Fruit fly (Drosophila melanogaster) whole organism, embryonic: ENCODE results near the gene CG9316.

Experiments
- B-H2 ChIP-seq: fragments of 200-800 bp; sonication (Bioruptor generic); optimal IDR thresholded peaks from 2 replicates; lab custom pipeline; 2018; ENCODE audit warnings: missing biosample characterization, mild to moderate bottlenecking, missing genetic modification characterization
- Blimp-1 ChIP-seq: fragments of 200-800 bp; sonication (Bioruptor generic); optimal IDR thresholded peaks from 3 replicates; lab custom pipeline; 2018; ENCODE audit warnings: missing biosample characterization, missing genetic modification characterization, mild to moderate bottlenecking, moderate library complexity, missing genetic modification reagents
- CG11560 ChIP-seq: fragments of 200-800 bp; sonication (Bioruptor generic); IDR thresholded peaks from 3 replicates; pipeline ENCODE4 v1.3.6; 2022; ENCODE audit warnings: missing biosample characterization, missing genetic modification characterization
- CG12219 ChIP-seq: fragments of 200-800 bp; sonication (Bioruptor generic); optimal IDR thresholded peaks from 3 replicates; lab custom pipeline; 2018; ENCODE audit warnings: missing biosample characterization, mild to moderate bottlenecking, missing genetic modification characterization
- CG14667 ChIP-seq: fragments of 200-800 bp; sonication (Bioruptor generic); IDR thresholded peaks from 2 replicates; pipeline ENCODE4 v1.3.6; 2022; ENCODE audit warnings: missing biosample characterization, missing genetic modification characterization
- CG1603 ChIP-seq: fragments of 200-800 bp; sonication (Bioruptor generic); optimal IDR thresholded peaks from 2 replicates; lab custom pipeline; 2019; ENCODE audit warnings: missing biosample characterization, mild to moderate bottlenecking, missing genetic modification characterization, moderate library complexity
- CG17328 ChIP-seq: fragments of 200-800 bp; sonication (Bioruptor generic); IDR thresholded peaks from 2 replicates; pipeline ENCODE4 v1.3.6; 2022; ENCODE audit warnings: missing biosample characterization, missing genetic modification characterization
- CG17359 ChIP-seq: fragments of 200-800 bp; sonication (Bioruptor generic); optimal IDR thresholded peaks from 3 replicates; lab custom pipeline; 2018; ENCODE audit warnings: missing biosample characterization, mild to moderate bottlenecking, missing genetic modification characterization, moderate library complexity
- CG17568 ChIP-seq: fragments of 200-800 bp; sonication (Bioruptor generic); optimal IDR thresholded peaks from 2 replicates; lab custom pipeline; 2018; ENCODE audit warnings: missing biosample characterization, mild to moderate bottlenecking, missing genetic modification characterization, moderate library complexity
- CG17912 ChIP-seq: fragments of 200-800 bp; sonication (Bioruptor generic); optimal IDR thresholded peaks from 2 replicates; lab custom pipeline; 2018; ENCODE audit warnings: missing biosample characterization, mild to moderate bottlenecking, missing genetic modification characterization
- CG6813 ChIP-seq: fragments of 200-800 bp; sonication (Bioruptor generic); optimal IDR thresholded peaks from 2 replicates; lab custom pipeline; 2017; ENCODE audit warnings: missing biosample characterization, missing genetic modification characterization, mild to moderate bottlenecking, moderate library complexity, missing genetic modification reagents
- CG7357 ChIP-seq: fragments of 200-800 bp; sonication (Bioruptor generic); IDR thresholded peaks from 3 replicates; pipeline ENCODE4 v1.3.6; 2022; ENCODE audit warnings: missing biosample characterization, missing genetic modification characterization
- CG7786 ChIP-seq: fragments of 200-800 bp; sonication (Bioruptor generic); optimal IDR thresholded peaks from 2 replicates; lab custom pipeline; 2016; ENCODE audit warnings: missing biosample characterization, missing genetic modification characterization
- CG7963 ChIP-seq: fragments of 200-800 bp; sonication (Bioruptor generic); IDR thresholded peaks from 3 replicates; pipeline ENCODE4 v1.3.6; 2022; ENCODE audit warnings: missing biosample characterization, missing genetic modification characterization; ENCODE audit not compliant: partially characterized antibody
- CG8359 ChIP-seq: fragments of 200-800 bp; sonication (Bioruptor generic); optimal IDR thresholded peaks from 2 replicates; lab custom pipeline; 2017; ENCODE audit warnings: missing biosample characterization, mild to moderate bottlenecking, missing genetic modification characterization, borderline replicate concordance
- CG8388 ChIP-seq: fragments of 200-800 bp; sonication (Bioruptor generic); optimal IDR thresholded peaks from 2 replicates; lab custom pipeline; 2019; ENCODE audit warnings: missing biosample characterization, mild to moderate bottlenecking, missing genetic modification characterization, moderate library complexity
- CG9437 ChIP-seq: fragments of 200-800 bp; sonication (Bioruptor generic); optimal IDR thresholded peaks from 2 replicates; lab custom pipeline; 2018; ENCODE audit warnings: missing biosample characterization, mild to moderate bottlenecking, missing genetic modification characterization
- CG9609 ChIP-seq: fragments of 200-800 bp; sonication (Bioruptor generic); optimal IDR thresholded peaks from 3 replicates; lab custom pipeline; 2016; ENCODE audit warnings: missing biosample characterization, missing genetic modification characterization
- CHES-1-like ChIP-seq: fragments of 200-800 bp; sonication (Bioruptor generic); optimal IDR thresholded peaks from 2 replicates; lab custom pipeline; 2016; ENCODE audit warnings: missing biosample characterization, missing genetic modification characterization
- CkIIα-i1 ChIP-seq: fragments of 200-800 bp; sonication (Bioruptor generic); IDR thresholded peaks from 2 replicates; pipeline ENCODE4 v1.3.6; 2022; ENCODE audit warnings: missing biosample characterization, missing genetic modification characterization
- Deaf1 ChIP-seq: fragments of 200-800 bp; optimal IDR thresholded peaks from 3 replicates; lab custom pipeline; 2019; ENCODE audit warnings: missing biosample characterization, mild to moderate bottlenecking, missing genetic modification characterization, moderate library complexity
- Dp ChIP-seq: fragments of 200-800 bp; sonication (Bioruptor generic); optimal IDR thresholded peaks from 2 replicates; lab custom pipeline; 2018; ENCODE audit warnings: missing biosample characterization, mild to moderate bottlenecking, missing genetic modification characterization, moderate library complexity
- Eip74EF ChIP-seq, 2 experiments: fragments of 200-800 bp in 1 of 2; fragments of >200 bp in 1 of 2; sonication (Bioruptor generic) in 1 of 2; optimal IDR thresholded peaks; 2 replicates each; lab custom pipeline; 2017 to 2019; ENCODE audit warnings: missing biosample characterization in 2 of 2, missing genetic modification characterization in 2 of 2, mild to moderate bottlenecking in 1 of 2, moderate library complexity in 1 of 2
- Hand ChIP-seq: fragments of 200-800 bp; sonication (Bioruptor generic); optimal IDR thresholded peaks from 2 replicates; lab custom pipeline; 2017; ENCODE audit warnings: mild to moderate bottlenecking, missing biosample characterization, missing genetic modification reagents, missing genetic modification characterization
- Hsf ChIP-seq: fragments of 200-800 bp; sonication (Bioruptor generic); optimal IDR thresholded peaks from 3 replicates; lab custom pipeline; 2016; ENCODE audit warnings: missing biosample characterization, missing genetic modification characterization
- Lhr ChIP-seq: fragments of 200-800 bp; sonication (Bioruptor generic); optimal IDR thresholded peaks from 3 replicates; lab custom pipeline; 2017; ENCODE audit warnings: mild to moderate bottlenecking, missing biosample characterization, missing genetic modification reagents, missing genetic modification characterization
- MESR4 ChIP-seq: fragments of 200-800 bp; sonication (Bioruptor generic); optimal IDR thresholded peaks from 2 replicates; lab custom pipeline; 2018; ENCODE audit warnings: missing biosample characterization, mild to moderate bottlenecking, missing genetic modification characterization, moderate library complexity
- Max ChIP-seq: fragments of 200-800 bp; sonication (Bioruptor generic); optimal IDR thresholded peaks from 2 replicates; lab custom pipeline; 2016; ENCODE audit warnings: missing biosample characterization, mild to moderate bottlenecking, missing genetic modification characterization
- NfI ChIP-seq: fragments of 200-800 bp; sonication (Bioruptor generic); optimal IDR thresholded peaks from 3 replicates; lab custom pipeline; 2018; ENCODE audit warnings: missing biosample characterization, mild to moderate bottlenecking, missing genetic modification characterization, moderate library complexity
- PHDP ChIP-seq: fragments of 200-800 bp; sonication (Bioruptor generic); optimal IDR thresholded peaks from 3 replicates; lab custom pipeline; 2018; ENCODE audit warnings: missing biosample characterization, mild to moderate bottlenecking, missing genetic modification characterization, moderate library complexity
- aop ChIP-seq: fragments of 200-800 bp; sonication (Bioruptor generic); IDR thresholded peaks from 2 replicates; pipeline ENCODE4 v1.3.6; 2022; ENCODE audit warnings: missing biosample characterization, missing genetic modification characterization
- ara ChIP-seq: fragments of 200-800 bp; sonication (Bioruptor generic); IDR thresholded peaks from 2 replicates; pipeline ENCODE4 v1.3.6; 2022; ENCODE audit warnings: missing biosample characterization, missing genetic modification characterization
- ato ChIP-seq: fragments of 200-800 bp; sonication (Bioruptor generic); IDR thresholded peaks from 2 replicates; pipeline ENCODE4 v1.3.6; 2022; ENCODE audit warnings: missing biosample characterization, missing genetic modification characterization; ENCODE audit not compliant: partially characterized antibody
- br ChIP-seq: fragments of >200 bp; optimal IDR thresholded peaks from 2 replicates; lab custom pipeline; 2017
- da ChIP-seq: fragments of 200-800 bp; sonication (Bioruptor generic); optimal IDR thresholded peaks from 2 replicates; lab custom pipeline; 2016; ENCODE audit warnings: missing biosample characterization, missing genetic modification characterization
- danr ChIP-seq: fragments of 200-800 bp; sonication (Bioruptor generic); IDR thresholded peaks from 2 replicates; pipeline ENCODE4 v1.3.6; 2022; ENCODE audit warnings: missing biosample characterization, missing genetic modification characterization
- gem ChIP-seq: fragments of 200-800 bp; sonication (Bioruptor generic); optimal IDR thresholded peaks from 2 replicates; lab custom pipeline; 2019; ENCODE audit warnings: missing biosample characterization, mild to moderate bottlenecking, missing genetic modification characterization, moderate library complexity
- lab ChIP-seq: fragments of 200-800 bp; sonication (Bioruptor generic); optimal IDR thresholded peaks from 3 replicates; lab custom pipeline; 2017; ENCODE audit warnings: missing biosample characterization, missing genetic modification characterization, mild to moderate bottlenecking, moderate library complexity, missing genetic modification reagents
- luna ChIP-seq: fragments of 200-800 bp; sonication (Bioruptor generic); optimal IDR thresholded peaks from 2 replicates; lab custom pipeline; 2016; ENCODE audit warnings: missing biosample characterization, missing genetic modification characterization
- maf-S ChIP-seq: fragments of 200-800 bp; sonication (Bioruptor generic); optimal IDR thresholded peaks from 2 replicates; lab custom pipeline; 2016; ENCODE audit warnings: missing biosample characterization, missing genetic modification characterization
- nmo ChIP-seq: fragments of 200-800 bp; sonication (Bioruptor generic); optimal IDR thresholded peaks from 2 replicates; lab custom pipeline; 2018; ENCODE audit warnings: missing biosample characterization, mild to moderate bottlenecking, missing genetic modification characterization, moderate library complexity
- oc ChIP-seq: fragments of 200-800 bp; sonication (Bioruptor generic); optimal IDR thresholded peaks from 2 replicates; lab custom pipeline; 2018; ENCODE audit warnings: missing biosample characterization, mild to moderate bottlenecking, missing genetic modification characterization, moderate library complexity
- sc ChIP-seq, 3 experiments: fragments of >200 bp in 2 of 3; fragments of 200-800 bp in 1 of 3; sonication (Bioruptor generic) in 1 of 3; optimal IDR thresholded peaks; 2 replicates in 2 of 3; 3 replicates in 1 of 3; lab custom pipeline; 2017; ENCODE audit warnings: mild to moderate bottlenecking in 1 of 3, missing biosample characterization in 1 of 3, missing genetic modification characterization in 1 of 3, missing genetic modification reagents in 1 of 3
- sim ChIP-seq: fragments of 200-800 bp; sonication (Bioruptor generic); IDR thresholded peaks from 2 replicates; pipeline ENCODE4 v1.3.6; 2022; ENCODE audit warnings: missing biosample characterization, missing genetic modification characterization
- sr ChIP-seq: fragments of 200-800 bp; sonication (Bioruptor generic); IDR thresholded peaks from 3 replicates; pipeline ENCODE4 v1.3.6; 2022; ENCODE audit warnings: missing biosample characterization, missing genetic modification characterization
- stc ChIP-seq: fragments of 200-800 bp; sonication (Bioruptor generic); IDR thresholded peaks from 2 replicates; pipeline ENCODE4 v1.3.6; 2022; ENCODE audit warnings: missing biosample characterization, missing genetic modification characterization
- stwl ChIP-seq: fragments of 200-800 bp; sonication (Bioruptor generic); optimal IDR thresholded peaks from 3 replicates; lab custom pipeline; 2018; ENCODE audit warnings: missing biosample characterization, mild to moderate bottlenecking, missing genetic modification characterization, moderate library complexity
- usp ChIP-seq: fragments of >200 bp; optimal IDR thresholded peaks from 2 replicates; lab custom pipeline; 2017; ENCODE audit warnings: missing biosample characterization, missing genetic modification characterization
- yki ChIP-seq: fragments of >200 bp; optimal IDR thresholded peaks from 3 replicates; lab custom pipeline; 2018

Gene CG9316

dm6 chr2L:20759809-20760485 is 33.6 kb upstream of the CG9316 start (continued):
- no peak for TF ChIP-seq CG17328 (GFP tag; lab: Robert Waterston, UW)
- peak; percentile 54 for TF ChIP-seq CG8388 (GFP tag; lab: Kevin White, UChicago)
- no peak for TF ChIP-seq Lhr (GFP tag; lab: Kevin White, UChicago)
- TF ChIP-seq sc (optimal IDR thresholded peaks at IDR 0.05; lab: Kevin White, UChicago) = no peak
- TF ChIP-seq sc (GFP tag; optimal IDR thresholded peaks at IDR 0.05; lab: Kevin White, UChicago) = peak; percentile 4
- TF ChIP-seq Hsf (GFP tag; lab: Kevin White, UChicago) = peak; percentile 27
- peak; percentile 15 for TF ChIP-seq NfI (GFP tag; lab: Kevin White, UChicago)
- TF ChIP-seq PHDP = peak; percentile 58
- TF ChIP-seq CG7786 = no peak
- no peak for TF ChIP-seq CG7963 (GFP tag; lab: Robert Waterston, UW)
- no peak for TF ChIP-seq da (GFP tag; lab: Kevin White, UChicago)
- no peak for TF ChIP-seq MESR4
- TF ChIP-seq sim = no peak
- TF ChIP-seq CG12219 (GFP tag; lab: Kevin White, UChicago) = no peak
- TF ChIP-seq CG17359 (tag; lab: Kevin White, UChicago) = peak; percentile 56
- no peak for TF ChIP-seq ara (GFP tag; lab: Robert Waterston, UW)
- TF ChIP-seq danr (GFP tag; lab: Robert Waterston, UW) = no peak
- TF ChIP-seq aop (GFP tag; lab: Robert Waterston, UW) = no peak
- TF ChIP-seq yki (lab: Kevin White, UChicago) = no peak
- no peak for TF ChIP-seq CG14667
- peak; percentile 79 for TF ChIP-seq gem (tag; lab: Kevin White, UChicago)
- TF ChIP-seq br = no peak
- no peak for TF ChIP-seq sr
- peak; percentile 35 for TF ChIP-seq CG9437 (GFP tag; lab: Kevin White, UChicago)
- TF ChIP-seq CG17912 = no peak
- no peak for TF ChIP-seq Dp (GFP tag; lab: Kevin White, UChicago)
- TF ChIP-seq oc = no peak
- TF ChIP-seq CHES-1-like (GFP tag; lab: Kevin White, UChicago) = no peak
- peak; percentile 36 for TF ChIP-seq Hand
- TF ChIP-seq stwl (tag; lab: Kevin White, UChicago) = no peak
- TF ChIP-seq Eip74EF (GFP tag; optimal IDR thresholded peaks at IDR 0.05; lab: Kevin White, UChicago) = peak in 1 of 2 experiments; percentile 9
- TF ChIP-seq Max (GFP tag; lab: Kevin White, UChicago) = peak; percentile 18
- no peak for TF ChIP-seq CkIIα-i1 (GFP tag; lab: Robert Waterston, UW)
- TF ChIP-seq CG6813 (GFP tag; lab: Kevin White, UChicago) = peak; percentile 34
- TF ChIP-seq luna (GFP tag; lab: Kevin White, UChicago) = no peak
- TF ChIP-seq CG9609 = no peak
- peak; percentile 51 for TF ChIP-seq stc (GFP tag; lab: Robert Waterston, UW)
- no peak for TF ChIP-seq CG1603
- no peak for TF ChIP-seq CG11560 (tag; lab: Robert Waterston, UW)
- no peak for TF ChIP-seq CG7357 (GFP tag; lab: Robert Waterston, UW)
- peak; percentile 54 for TF ChIP-seq lab
- no peak for TF ChIP-seq ato
- TF ChIP-seq maf-S (GFP tag; lab: Kevin White, UChicago) = no peak
- no peak for TF ChIP-seq B-H2 (GFP tag; lab: Kevin White, UChicago)
- no peak for TF ChIP-seq CG8359
- peak; percentile 61 for TF ChIP-seq Blimp-1 (GFP tag; lab: Kevin White, UChicago)
- peak; percentile 3 for TF ChIP-seq Deaf1 (tag; lab: Kevin White, UChicago)
- TF ChIP-seq CG17568 (GFP tag; lab: Kevin White, UChicago) = no peak
- TF ChIP-seq usp = no peak
- TF ChIP-seq nmo (GFP tag; lab: Kevin White, UChicago) = peak; percentile 72
